Fruit fly (Drosophila melanogaster) whole organism, embryonic: ENCODE measurements around the gene T48.
A peak's percentile ranks its signal among the peaks of the same experiment; 100 is the strongest.

Source experiments
- Bteb2 ChIP-seq: fragments of 200-800 bp; sonication (Bioruptor generic); optimal IDR thresholded peaks from 2 replicates; lab custom pipeline; 2016; ENCODE audit warnings: missing biosample characterization, missing genetic modification characterization
- CG10209 ChIP-seq: fragments of 200-800 bp; sonication (Bioruptor generic); optimal IDR thresholded peaks from 3 replicates; lab custom pipeline; 2017; ENCODE audit warnings: missing biosample characterization, mild to moderate bottlenecking, missing genetic modification characterization, missing genetic modification reagents
- CG10366 ChIP-seq: fragments of 200-800 bp; sonication (Bioruptor generic); IDR thresholded peaks from 2 replicates; pipeline ENCODE4 v1.3.6; 2022; ENCODE audit warnings: missing biosample characterization, missing genetic modification characterization
- CG10543 ChIP-seq: fragments of 200-800 bp; sonication (Bioruptor generic); optimal IDR thresholded peaks from 3 replicates; lab custom pipeline; 2017; ENCODE audit warnings: missing biosample characterization, mild to moderate bottlenecking, missing genetic modification characterization, moderate library complexity
- CG11504 ChIP-seq: fragments of 200-800 bp; sonication (Bioruptor generic); optimal IDR thresholded peaks from 3 replicates; lab custom pipeline; 2019; ENCODE audit warnings: missing biosample characterization, mild to moderate bottlenecking, missing genetic modification characterization, moderate library complexity
- CG12071 ChIP-seq: fragments of 200-800 bp; sonication (Bioruptor generic); optimal IDR thresholded peaks from 3 replicates; lab custom pipeline; 2018; ENCODE audit warnings: missing biosample characterization, mild to moderate bottlenecking, missing genetic modification characterization
- CG12659 ChIP-seq: fragments of 200-800 bp; sonication (Bioruptor generic); optimal IDR thresholded peaks from 3 replicates; lab custom pipeline; 2017; ENCODE audit warnings: mild to moderate bottlenecking, missing biosample characterization, missing genetic modification reagents, missing genetic modification characterization
- CG12942 ChIP-seq: fragments of 200-800 bp; sonication (Bioruptor generic); optimal IDR thresholded peaks from 3 replicates; lab custom pipeline; 2016; ENCODE audit warnings: missing biosample characterization, missing genetic modification characterization
- CG13123 ChIP-seq: fragments of 200-800 bp; sonication (Bioruptor generic); optimal IDR thresholded peaks from 2 replicates; lab custom pipeline; 2016; ENCODE audit warnings: missing biosample characterization, missing genetic modification characterization
- CG13894 ChIP-seq: fragments of 200-800 bp; sonication (Bioruptor generic); optimal IDR thresholded peaks from 3 replicates; lab custom pipeline; 2018; ENCODE audit warnings: missing biosample characterization, mild to moderate bottlenecking, missing genetic modification characterization, moderate library complexity
- CG14667 ChIP-seq: fragments of 200-800 bp; sonication (Bioruptor generic); IDR thresholded peaks from 2 replicates; pipeline ENCODE4 v1.3.6; 2022; ENCODE audit warnings: missing biosample characterization, missing genetic modification characterization
- CG1602 ChIP-seq: fragments of 200-800 bp; sonication (Bioruptor generic); optimal IDR thresholded peaks from 3 replicates; lab custom pipeline; 2016; ENCODE audit warnings: missing biosample characterization, missing genetic modification characterization
- CG17328 ChIP-seq: fragments of 200-800 bp; sonication (Bioruptor generic); IDR thresholded peaks from 2 replicates; pipeline ENCODE4 v1.3.6; 2022; ENCODE audit warnings: missing biosample characterization, missing genetic modification characterization
- CG18619 ChIP-seq: fragments of 200-800 bp; sonication (Bioruptor generic); optimal IDR thresholded peaks from 3 replicates; lab custom pipeline; 2017; ENCODE audit warnings: missing biosample characterization, mild to moderate bottlenecking, missing genetic modification characterization
- CG18764 ChIP-seq: fragments of 200-800 bp; sonication (Bioruptor generic); optimal IDR thresholded peaks from 3 replicates; lab custom pipeline; 2016; ENCODE audit warnings: missing biosample characterization, missing genetic modification characterization
- CG2875 ChIP-seq: fragments of 200-800 bp; sonication (Bioruptor generic); optimal IDR thresholded peaks from 2 replicates; lab custom pipeline; 2017; ENCODE audit warnings: missing biosample characterization, mild to moderate bottlenecking, missing genetic modification characterization, missing genetic modification reagents
- CG30020 ChIP-seq: fragments of 200-800 bp; optimal IDR thresholded peaks from 2 replicates; lab custom pipeline; 2019; ENCODE audit warnings: missing biosample characterization, mild to moderate bottlenecking, missing genetic modification characterization, moderate library complexity
- CG4404 ChIP-seq: fragments of 200-800 bp; sonication (Bioruptor generic); IDR thresholded peaks from 2 replicates; pipeline ENCODE4 v1.3.6; 2022; ENCODE audit warnings: missing biosample characterization, missing genetic modification characterization
- CG4617 ChIP-seq: fragments of 200-800 bp; sonication (Bioruptor generic); optimal IDR thresholded peaks from 3 replicates; lab custom pipeline; 2016; ENCODE audit warnings: missing biosample characterization, missing genetic modification characterization, borderline replicate concordance
- CG4730 ChIP-seq: fragments of 200-800 bp; sonication (Bioruptor generic); IDR thresholded peaks from 2 replicates; pipeline ENCODE4 v1.3.6; 2022; ENCODE audit warnings: missing biosample characterization, missing genetic modification characterization
- CG7556 ChIP-seq: fragments of 200-800 bp; sonication (Bioruptor generic); optimal IDR thresholded peaks from 2 replicates; lab custom pipeline; 2017; ENCODE audit warnings: missing biosample characterization, mild to moderate bottlenecking, missing genetic modification characterization
- CG8478 ChIP-seq: fragments of >200 bp; optimal IDR thresholded peaks from 2 replicates; lab custom pipeline; 2018
- CG8765 ChIP-seq: fragments of 200-800 bp; sonication (Bioruptor generic); IDR thresholded peaks from 2 replicates; pipeline ENCODE4 v1.3.6; 2022; ENCODE audit warnings: missing biosample characterization, missing genetic modification characterization
- CG8944 ChIP-seq: fragments of 200-800 bp; sonication (Bioruptor generic); optimal IDR thresholded peaks from 3 replicates; lab custom pipeline; 2016; ENCODE audit warnings: missing biosample characterization, missing genetic modification characterization
- CG9727 ChIP-seq: fragments of 200-800 bp; sonication (Bioruptor generic); optimal IDR thresholded peaks from 3 replicates; lab custom pipeline; 2017; ENCODE audit warnings: missing biosample characterization, mild to moderate bottlenecking, missing genetic modification characterization
- D19A ChIP-seq: fragments of 200-800 bp; optimal IDR thresholded peaks from 3 replicates; lab custom pipeline; 2019; ENCODE audit warnings: missing biosample characterization, mild to moderate bottlenecking, missing genetic modification characterization, moderate library complexity
- Dad ChIP-seq: fragments of 200-800 bp; sonication (Bioruptor generic); optimal IDR thresholded peaks from 3 replicates; lab custom pipeline; 2016; ENCODE audit warnings: missing biosample characterization, missing genetic modification characterization
- MESR4 ChIP-seq: fragments of 200-800 bp; sonication (Bioruptor generic); optimal IDR thresholded peaks from 2 replicates; lab custom pipeline; 2018; ENCODE audit warnings: missing biosample characterization, mild to moderate bottlenecking, missing genetic modification characterization, moderate library complexity
- Usf ChIP-seq: fragments of 200-800 bp; sonication (Bioruptor generic); optimal IDR thresholded peaks from 2 replicates; lab custom pipeline; 2017; ENCODE audit warnings: missing genotype, missing biosample characterization, missing genetic modification characterization
- Vsx1 ChIP-seq: fragments of 200-800 bp; sonication (Bioruptor generic); optimal IDR thresholded peaks from 2 replicates; lab custom pipeline; 2017; ENCODE audit warnings: missing biosample characterization, mild to moderate bottlenecking, missing genetic modification characterization, missing genetic modification reagents
- ap ChIP-seq: fragments of 200-800 bp; sonication (Bioruptor generic); IDR thresholded peaks from 2 replicates; pipeline ENCODE4 v1.3.6; 2022; ENCODE audit warnings: missing biosample characterization, missing genetic modification characterization
- bowl ChIP-seq: fragments of 200-800 bp; sonication (Bioruptor generic); IDR thresholded peaks from 2 replicates; pipeline ENCODE4 v1.3.6; 2022; ENCODE audit warnings: missing biosample characterization, missing genetic modification characterization
- bsh ChIP-seq, 2 experiments: fragments of 200-800 bp; sonication (Bioruptor generic); optimal IDR thresholded peaks; 2 replicates each; lab custom pipeline; 2017 to 2018; ENCODE audit warnings: mild to moderate bottlenecking in 2 of 2, missing biosample characterization in 2 of 2, missing genetic modification characterization in 2 of 2, moderate library complexity in 1 of 2
- caup ChIP-seq: fragments of 200-800 bp; sonication (Bioruptor generic); optimal IDR thresholded peaks from 3 replicates; lab custom pipeline; 2017; ENCODE audit warnings: missing biosample characterization, mild to moderate bottlenecking, missing genetic modification characterization, moderate library complexity; ENCODE audit not compliant: severe bottlenecking
- ci ChIP-seq: fragments of 200-800 bp; sonication (Bioruptor generic); IDR thresholded peaks from 3 replicates; pipeline ENCODE4 v1.3.6; 2022; ENCODE audit warnings: missing biosample characterization, missing genetic modification characterization
- dpn ChIP-seq, 2 experiments: fragments of 200-800 bp; sonication (Bioruptor generic); optimal IDR thresholded peaks; 3 replicates each; lab custom pipeline; 2016; ENCODE audit warnings: missing biosample characterization in 2 of 2, missing genetic modification characterization in 2 of 2
- emc ChIP-seq: fragments of 200-800 bp; sonication (Bioruptor generic); optimal IDR thresholded peaks from 2 replicates; lab custom pipeline; 2016; ENCODE audit warnings: missing biosample characterization, missing genetic modification characterization
- gcm ChIP-seq: fragments of 200-800 bp; sonication (Bioruptor generic); optimal IDR thresholded peaks from 2 replicates; lab custom pipeline; 2019; ENCODE audit warnings: missing biosample characterization, mild to moderate bottlenecking, missing genetic modification characterization, moderate library complexity
- gcm2 ChIP-seq: fragments of 200-800 bp; sonication (Bioruptor generic); optimal IDR thresholded peaks from 2 replicates; lab custom pipeline; 2016; ENCODE audit warnings: missing biosample characterization, missing genetic modification characterization
- her ChIP-seq: fragments of 200-800 bp; sonication (Bioruptor generic); optimal IDR thresholded peaks from 2 replicates; lab custom pipeline; 2016; ENCODE audit warnings: missing biosample characterization, missing genetic modification characterization
- kni ChIP-seq: fragments of 200-800 bp; sonication (Bioruptor generic); optimal IDR thresholded peaks from 3 replicates; lab custom pipeline; 2017; ENCODE audit warnings: mild to moderate bottlenecking, missing biosample characterization, missing genetic modification reagents, missing genetic modification characterization
- lov ChIP-seq, 2 experiments: fragments of 200-800 bp in 1 of 2; fragments of >200 bp in 1 of 2; sonication (Bioruptor generic) in 1 of 2; IDR thresholded peaks in 1 of 2; optimal IDR thresholded peaks in 1 of 2; 2 replicates in 1 of 2; 3 replicates in 1 of 2; pipeline versions ENCODE4 v1.3.6 to Lab custom; 2017 to 2022; ENCODE audit warnings: missing biosample characterization in 1 of 2, missing genetic modification characterization in 1 of 2
- nmo ChIP-seq: fragments of 200-800 bp; sonication (Bioruptor generic); optimal IDR thresholded peaks from 2 replicates; lab custom pipeline; 2018; ENCODE audit warnings: missing biosample characterization, mild to moderate bottlenecking, missing genetic modification characterization, moderate library complexity
- peb ChIP-seq: fragments of 200-800 bp; sonication (Bioruptor generic); IDR thresholded peaks from 2 replicates; pipeline ENCODE4 v1.3.6; 2022; ENCODE audit warnings: missing biosample characterization, missing genetic modification characterization
- pnt ChIP-seq: fragments of 200-800 bp; sonication (Bioruptor generic); optimal IDR thresholded peaks from 3 replicates; lab custom pipeline; 2016; ENCODE audit warnings: missing biosample characterization, missing genetic modification characterization
- ro ChIP-seq: fragments of 200-800 bp; sonication (Bioruptor generic); IDR thresholded peaks from 2 replicates; pipeline ENCODE4 v1.3.6; 2022; ENCODE audit warnings: missing biosample characterization, missing genetic modification characterization
- seq ChIP-seq: fragments of 200-800 bp; sonication (Bioruptor generic); IDR thresholded peaks from 2 replicates; pipeline ENCODE4 v1.3.6; 2022; ENCODE audit warnings: missing biosample characterization, missing genetic modification characterization
- tgo ChIP-seq: fragments of 200-800 bp; sonication (Bioruptor generic); IDR thresholded peaks from 3 replicates; pipeline ENCODE4 v1.3.6; 2022; ENCODE audit warnings: missing biosample characterization, missing genetic modification characterization
- wor ChIP-seq: fragments of 200-800 bp; sonication (Bioruptor generic); IDR thresholded peaks from 2 replicates; pipeline ENCODE4 v1.3.6; 2022; ENCODE audit warnings: missing biosample characterization, missing genetic modification characterization
- yki ChIP-seq: fragments of >200 bp; optimal IDR thresholded peaks from 3 replicates; lab custom pipeline; 2018
- z ChIP-seq: fragments of 200-800 bp; sonication (Bioruptor generic); IDR thresholded peaks from 3 replicates; pipeline ENCODE4 v1.3.6; 2022; ENCODE audit warnings: missing biosample characterization, missing genetic modification characterization

T48 gene

DNA sequence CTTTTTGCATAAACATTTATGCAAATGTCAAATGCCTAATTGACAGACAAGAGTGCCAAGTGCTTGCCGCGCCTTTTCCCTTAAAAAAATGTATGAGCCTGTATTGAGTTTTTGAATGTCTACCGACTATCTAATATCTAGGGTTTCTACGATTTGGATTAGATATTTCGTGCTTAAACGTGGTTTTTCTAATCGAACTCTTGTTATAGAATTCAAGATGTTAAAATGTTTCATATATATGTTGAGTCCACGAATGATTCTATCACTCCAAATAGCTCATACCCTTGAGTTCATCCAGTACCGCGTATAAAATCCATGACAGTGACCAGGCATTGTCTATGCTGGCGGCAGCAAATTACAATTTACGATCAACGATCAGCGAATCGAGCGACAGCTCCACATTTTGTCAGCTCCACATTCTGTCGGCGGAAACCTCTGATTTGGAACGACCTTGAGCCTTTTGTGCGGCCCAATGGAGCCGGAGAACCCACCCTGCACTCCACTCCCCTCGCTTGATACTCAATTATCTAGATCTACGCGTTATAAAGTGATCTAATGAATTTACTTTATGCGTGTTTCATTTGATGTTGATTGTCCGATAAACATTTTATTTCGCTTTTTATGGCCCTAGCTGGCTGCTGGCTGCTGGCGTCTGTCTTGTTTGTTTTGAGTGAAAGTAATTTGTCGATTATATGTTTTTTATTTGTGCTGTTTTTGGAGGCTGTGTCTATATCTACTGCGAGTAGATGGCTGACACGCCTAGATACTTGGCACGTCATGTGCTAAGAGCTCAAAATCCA is 25.4 kb downstream of the T48 start (continued):
- TF ChIP-seq lov (optimal IDR thresholded peaks at IDR 0.05; lab: Kevin White, UChicago) (no peak), lov (GFP tag; IDR thresholded peaks at IDR 0.05; lab: Robert Waterston, UW) (no peak), ap (GFP tag; lab: Robert Waterston, UW) (no peak), CG2875 (no peak), wor (GFP tag; lab: Robert Waterston, UW) (no peak), Bteb2 (no peak), CG7556 (no peak), yki (lab: Kevin White, UChicago) (no peak), CG10209 (GFP tag; lab: Kevin White, UChicago) (no peak), emc (GFP tag; lab: Kevin White, UChicago) (no peak), Vsx1 (GFP tag; lab: Kevin White, UChicago) (no peak), bsh (GFP tag; optimal IDR thresholded peaks at IDR 0.05; lab: Kevin White, UChicago) (no peak), kni (GFP tag; lab: Kevin White, UChicago) (no peak), CG4404 (GFP tag; lab: Robert Waterston, UW) (no peak), CG4730 (GFP tag; lab: Robert Waterston, UW) (no peak), CG14667 (GFP tag; lab: Robert Waterston, UW) (no peak), CG10366 (no peak), CG8944 (GFP tag; lab: Kevin White, UChicago) (no peak), pnt (GFP tag; lab: Kevin White, UChicago) (no peak), gcm2 (no peak), tgo (GFP tag; lab: Robert Waterston, UW) (no peak), gcm (GFP tag; lab: Kevin White, UChicago) (no peak), CG12659 (GFP tag; lab: Kevin White, UChicago) (no peak), ci (GFP tag; lab: Robert Waterston, UW) (no peak), CG9727 (no peak), CG11504 (no peak), CG4617 (GFP tag; lab: Kevin White, UChicago) (no peak), peb (GFP tag; lab: Robert Waterston, UW) (no peak), CG13894 (tag; lab: Kevin White, UChicago) (no peak), nmo (GFP tag; lab: Kevin White, UChicago) (no peak), CG12942 (GFP tag; lab: Kevin White, UChicago) (no peak), ro (GFP tag; lab: Robert Waterston, UW) (no peak), CG8478 (lab: Kevin White, UChicago) (no peak), caup (GFP tag; lab: Kevin White, UChicago) (no peak), her (GFP tag; lab: Kevin White, UChicago) (no peak), CG1602 (GFP tag; lab: Kevin White, UChicago) (no peak), MESR4 (no peak), CG18764 (GFP tag; lab: Kevin White, UChicago) (no peak), Dad (GFP tag; lab: Kevin White, UChicago) (no peak), D19A (tag; lab: Kevin White, UChicago) (no peak), CG8765 (GFP tag; lab: Robert Waterston, UW) (no peak), seq (no peak), CG13123 (no peak), bowl (GFP tag; lab: Robert Waterston, UW) (no peak), CG18619 (GFP tag; lab: Kevin White, UChicago) (no peak), dpn (GFP tag; optimal IDR thresholded peaks at IDR 0.05; lab: Kevin White, UChicago) (peak; percentile 5 to 14), z (GFP tag; lab: Robert Waterston, UW) (no peak), CG30020 (tag; lab: Kevin White, UChicago) (no peak), Usf (GFP tag; lab: Kevin White, UChicago) (no peak), CG10543 (GFP tag; lab: Kevin White, UChicago) (peak; percentile 2), CG12071 (GFP tag; lab: Kevin White, UChicago) (no peak), CG17328 (GFP tag; lab: Robert Waterston, UW) (no peak)
